Fruit fly (Drosophila melanogaster) whole organism, embryonic: ENCODE results near the gene CG33233.

Source experiments
- C15 ChIP-seq: fragments of 200-800 bp; sonication (Bioruptor generic); IDR thresholded peaks from 3 replicates; pipeline ENCODE4 v1.3.6; 2022; ENCODE audit warnings: missing biosample characterization, missing genetic modification characterization
- CG10209 ChIP-seq: fragments of 200-800 bp; sonication (Bioruptor generic); optimal IDR thresholded peaks from 3 replicates; lab custom pipeline; 2017; ENCODE audit warnings: missing biosample characterization, mild to moderate bottlenecking, missing genetic modification characterization, missing genetic modification reagents
- CG11696 ChIP-seq: fragments of 200-800 bp; sonication (Bioruptor generic); IDR thresholded peaks from 2 replicates; pipeline ENCODE4 v1.3.6; 2022; ENCODE audit warnings: missing biosample characterization, missing genetic modification characterization
- CG13894 ChIP-seq: fragments of 200-800 bp; sonication (Bioruptor generic); optimal IDR thresholded peaks from 3 replicates; lab custom pipeline; 2018; ENCODE audit warnings: missing biosample characterization, mild to moderate bottlenecking, missing genetic modification characterization, moderate library complexity
- CG15073 ChIP-seq: fragments of 200-800 bp; sonication (Bioruptor generic); optimal IDR thresholded peaks from 2 replicates; lab custom pipeline; 2016; ENCODE audit warnings: missing biosample characterization, missing genetic modification characterization
- CG15601 ChIP-seq: fragments of 200-800 bp; sonication (Bioruptor generic); optimal IDR thresholded peaks from 3 replicates; lab custom pipeline; 2019; ENCODE audit warnings: missing biosample characterization, mild to moderate bottlenecking, missing genetic modification characterization, moderate library complexity
- CG15696 ChIP-seq: fragments of 200-800 bp; sonication (Bioruptor generic); optimal IDR thresholded peaks from 2 replicates; lab custom pipeline; 2019; ENCODE audit warnings: missing biosample characterization, mild to moderate bottlenecking, missing genetic modification characterization, moderate library complexity
- CG17912 ChIP-seq: fragments of 200-800 bp; sonication (Bioruptor generic); optimal IDR thresholded peaks from 2 replicates; lab custom pipeline; 2018; ENCODE audit warnings: missing biosample characterization, mild to moderate bottlenecking, missing genetic modification characterization
- CG2129 ChIP-seq: fragments of 200-800 bp; sonication (Bioruptor generic); IDR thresholded peaks from 2 replicates; pipeline ENCODE4 v1.3.6; 2022; ENCODE audit warnings: missing biosample characterization, missing genetic modification characterization; ENCODE audit not compliant: partially characterized antibody
- CG31224 ChIP-seq: fragments of 200-800 bp; sonication (Bioruptor generic); IDR thresholded peaks from 2 replicates; pipeline ENCODE4 v1.3.6; 2022; ENCODE audit warnings: missing biosample characterization, missing genetic modification characterization
- CG32532 ChIP-seq: fragments of 200-800 bp; sonication (Bioruptor generic); IDR thresholded peaks from 2 replicates; pipeline ENCODE4 v1.3.6; 2022; ENCODE audit warnings: missing biosample characterization, missing genetic modification characterization
- CG34422 ChIP-seq: fragments of 200-800 bp; sonication (Bioruptor generic); IDR thresholded peaks from 3 replicates; pipeline ENCODE4 v1.3.6; 2022; ENCODE audit warnings: missing biosample characterization, missing genetic modification characterization
- CG3847 ChIP-seq: fragments of 200-800 bp; sonication (Bioruptor generic); IDR thresholded peaks from 2 replicates; pipeline ENCODE4 v1.3.6; 2022; ENCODE audit warnings: missing biosample characterization, missing genetic modification characterization
- CG4282 ChIP-seq: fragments of 200-800 bp; sonication (Bioruptor generic); optimal IDR thresholded peaks from 2 replicates; lab custom pipeline; 2016; ENCODE audit warnings: missing biosample characterization, missing genetic modification characterization
- CG4730 ChIP-seq: fragments of 200-800 bp; sonication (Bioruptor generic); IDR thresholded peaks from 2 replicates; pipeline ENCODE4 v1.3.6; 2022; ENCODE audit warnings: missing biosample characterization, missing genetic modification characterization
- CG6272 ChIP-seq: fragments of 200-800 bp; sonication (Bioruptor generic); IDR thresholded peaks from 2 replicates; pipeline ENCODE4 v1.3.6; 2022; ENCODE audit warnings: missing biosample characterization, missing genetic modification characterization
- CG7987 ChIP-seq: fragments of 200-800 bp; sonication (Bioruptor generic); optimal IDR thresholded peaks from 2 replicates; lab custom pipeline; 2018; ENCODE audit warnings: missing biosample characterization, mild to moderate bottlenecking, missing genetic modification characterization, moderate library complexity
- CG9817 ChIP-seq: fragments of 200-800 bp; sonication (Bioruptor generic); optimal IDR thresholded peaks from 2 replicates; lab custom pipeline; 2018; ENCODE audit warnings: missing biosample characterization, mild to moderate bottlenecking, missing genetic modification characterization, moderate library complexity
- CHES-1-like ChIP-seq: fragments of 200-800 bp; sonication (Bioruptor generic); optimal IDR thresholded peaks from 2 replicates; lab custom pipeline; 2016; ENCODE audit warnings: missing biosample characterization, missing genetic modification characterization
- CrebB ChIP-seq: fragments of 200-800 bp; sonication (Bioruptor generic); optimal IDR thresholded peaks from 3 replicates; lab custom pipeline; 2018; ENCODE audit warnings: missing biosample characterization, mild to moderate bottlenecking, missing genetic modification characterization
- D19A ChIP-seq: fragments of 200-800 bp; optimal IDR thresholded peaks from 3 replicates; lab custom pipeline; 2019; ENCODE audit warnings: missing biosample characterization, mild to moderate bottlenecking, missing genetic modification characterization, moderate library complexity
- D19B ChIP-seq: fragments of 200-800 bp; sonication (Bioruptor generic); optimal IDR thresholded peaks from 2 replicates; lab custom pipeline; 2017; ENCODE audit warnings: missing biosample characterization, mild to moderate bottlenecking, missing genetic modification characterization
- Dad ChIP-seq: fragments of 200-800 bp; sonication (Bioruptor generic); optimal IDR thresholded peaks from 3 replicates; lab custom pipeline; 2016; ENCODE audit warnings: missing biosample characterization, missing genetic modification characterization
- Dip2 ChIP-seq: fragments of 200-800 bp; sonication (Bioruptor generic); IDR thresholded peaks from 2 replicates; pipeline ENCODE4 v1.3.6; 2022; ENCODE audit warnings: missing biosample characterization, missing genetic modification characterization
- Dip3 ChIP-seq: fragments of 200-800 bp; sonication (Bioruptor generic); optimal IDR thresholded peaks from 3 replicates; lab custom pipeline; 2016; ENCODE audit warnings: missing biosample characterization, missing genetic modification characterization
- Dref ChIP-seq: fragments of 200-800 bp; sonication (Bioruptor generic); IDR thresholded peaks from 2 replicates; pipeline ENCODE4 v1.3.6; 2022; ENCODE audit warnings: missing biosample characterization, missing genetic modification characterization
- Fer2 ChIP-seq: fragments of 200-800 bp; sonication (Bioruptor generic); optimal IDR thresholded peaks from 2 replicates; lab custom pipeline; 2018; ENCODE audit warnings: missing biosample characterization, mild to moderate bottlenecking, missing genetic modification characterization, moderate library complexity
- HLH3B ChIP-seq: fragments of 200-800 bp; sonication (Bioruptor generic); IDR thresholded peaks from 2 replicates; pipeline ENCODE4 v1.3.6; 2022; ENCODE audit warnings: missing biosample characterization, missing genetic modification characterization
- HmgD ChIP-seq: fragments of 200-800 bp; sonication (Bioruptor generic); optimal IDR thresholded peaks from 3 replicates; lab custom pipeline; 2016; ENCODE audit warnings: missing biosample characterization, missing genetic modification characterization
- Hr51 ChIP-seq, 2 experiments: fragments of 200-800 bp; sonication (Bioruptor generic); optimal IDR thresholded peaks; 2 replicates in 1 of 2; 3 replicates in 1 of 2; lab custom pipeline; 2016 to 2018; ENCODE audit warnings: missing biosample characterization in 2 of 2, missing genetic modification characterization in 2 of 2, mild to moderate bottlenecking in 1 of 2, moderate library complexity in 1 of 2
- Oli ChIP-seq: fragments of 200-800 bp; sonication (Bioruptor generic); optimal IDR thresholded peaks from 2 replicates; lab custom pipeline; 2018; ENCODE audit warnings: missing biosample characterization, mild to moderate bottlenecking, missing genetic modification characterization, moderate library complexity
- Spps ChIP-seq: fragments of 200-800 bp; sonication (Bioruptor generic); optimal IDR thresholded peaks from 2 replicates; lab custom pipeline; 2018; ENCODE audit warnings: missing biosample characterization, mild to moderate bottlenecking, missing genetic modification characterization
- Taf1 ChIP-seq: fragments of 200-800 bp; sonication (Bioruptor generic); IDR thresholded peaks from 2 replicates; pipeline ENCODE4 v1.3.6; 2022; ENCODE audit warnings: missing biosample characterization, missing genetic modification characterization
- Tbp ChIP-seq: fragments of >200 bp; optimal IDR thresholded peaks from 2 replicates; lab custom pipeline; 2018; ENCODE audit warnings: missing biosample characterization, missing genetic modification characterization
- ap ChIP-seq: fragments of 200-800 bp; sonication (Bioruptor generic); IDR thresholded peaks from 2 replicates; pipeline ENCODE4 v1.3.6; 2022; ENCODE audit warnings: missing biosample characterization, missing genetic modification characterization
- ato ChIP-seq: fragments of 200-800 bp; sonication (Bioruptor generic); IDR thresholded peaks from 2 replicates; pipeline ENCODE4 v1.3.6; 2022; ENCODE audit warnings: missing biosample characterization, missing genetic modification characterization; ENCODE audit not compliant: partially characterized antibody
- bowl ChIP-seq: fragments of 200-800 bp; sonication (Bioruptor generic); IDR thresholded peaks from 2 replicates; pipeline ENCODE4 v1.3.6; 2022; ENCODE audit warnings: missing biosample characterization, missing genetic modification characterization
- cad ChIP-seq: fragments of >200 bp; optimal IDR thresholded peaks from 2 replicates; lab custom pipeline; 2017; ENCODE audit warnings: missing biosample characterization, missing genetic modification characterization
- chinmo ChIP-seq: fragments of 200-800 bp; sonication (Bioruptor generic); IDR thresholded peaks from 4 replicates; pipeline ENCODE4 v1.3.6; 2022; ENCODE audit warnings: missing biosample characterization, missing genetic modification characterization; ENCODE audit not compliant: partially characterized antibody
- crp ChIP-seq, 2 experiments: fragments of 200-800 bp; sonication (Bioruptor generic); optimal IDR thresholded peaks; 2 replicates in 1 of 2; 3 replicates in 1 of 2; lab custom pipeline; 2017; ENCODE audit warnings: missing biosample characterization in 2 of 2, missing genetic modification characterization in 2 of 2, mild to moderate bottlenecking in 1 of 2, moderate library complexity in 1 of 2
- disco-r ChIP-seq: fragments of 200-800 bp; sonication (Bioruptor generic); optimal IDR thresholded peaks from 2 replicates; lab custom pipeline; 2016; ENCODE audit warnings: missing biosample characterization, missing genetic modification characterization
- hb ChIP-seq: fragments of 200-800 bp; sonication (Bioruptor generic); IDR thresholded peaks from 3 replicates; pipeline ENCODE4 v1.3.6; 2022; ENCODE audit warnings: missing biosample characterization, missing genetic modification characterization; ENCODE audit not compliant: partially characterized antibody
- her ChIP-seq: fragments of 200-800 bp; sonication (Bioruptor generic); optimal IDR thresholded peaks from 2 replicates; lab custom pipeline; 2016; ENCODE audit warnings: missing biosample characterization, missing genetic modification characterization
- mld ChIP-seq: fragments of 200-800 bp; sonication (Bioruptor generic); IDR thresholded peaks from 3 replicates; pipeline ENCODE4 v1.3.6; 2022; ENCODE audit warnings: missing biosample characterization, missing genetic modification characterization; ENCODE audit not compliant: partially characterized antibody
- slbo ChIP-seq: fragments of 200-800 bp; sonication (Bioruptor generic); IDR thresholded peaks from 2 replicates; pipeline ENCODE4 v1.3.6; 2022; ENCODE audit warnings: missing biosample characterization, missing genetic modification characterization
- tin ChIP-seq: fragments of 200-800 bp; sonication (Bioruptor generic); optimal IDR thresholded peaks from 3 replicates; lab custom pipeline; 2016; ENCODE audit warnings: missing biosample characterization, missing genetic modification characterization
- tll ChIP-seq, 2 experiments: fragments of 200-800 bp in 1 of 2; fragments of >200 bp in 1 of 2; sonication (Bioruptor generic) in 1 of 2; optimal IDR thresholded peaks; 2 replicates each; lab custom pipeline; 2017 to 2019; ENCODE audit warnings: missing biosample characterization in 2 of 2, missing genetic modification characterization in 2 of 2, mild to moderate bottlenecking in 1 of 2, moderate library complexity in 1 of 2
- trh ChIP-seq: fragments of 200-800 bp; sonication (Bioruptor generic); optimal IDR thresholded peaks from 2 replicates; lab custom pipeline; 2016; ENCODE audit warnings: missing biosample characterization, missing genetic modification characterization
- twi ChIP-seq: fragments of 200-800 bp; optimal IDR thresholded peaks from 2 replicates; lab custom pipeline; 2019; ENCODE audit warnings: missing biosample characterization, mild to moderate bottlenecking, missing genetic modification characterization, moderate library complexity
- tx ChIP-seq: fragments of 200-800 bp; sonication (Bioruptor generic); optimal IDR thresholded peaks from 2 replicates; lab custom pipeline; 2016; ENCODE audit warnings: missing biosample characterization, missing genetic modification characterization
- unc-4 ChIP-seq: fragments of 200-800 bp; sonication (Bioruptor generic); IDR thresholded peaks from 2 replicates; pipeline ENCODE4 v1.3.6; 2022; ENCODE audit warnings: missing biosample characterization, missing genetic modification characterization; ENCODE audit not compliant: partially characterized antibody
- wdn ChIP-seq: fragments of 200-800 bp; sonication (Bioruptor generic); IDR thresholded peaks from 2 replicates; pipeline ENCODE4 v1.3.6; 2022; ENCODE audit warnings: missing biosample characterization, missing genetic modification characterization

CG33233 gene

dm6 chr3L:2632763-2633100 lies 26.7 kb upstream of the CG33233 start (continued):
- TF ChIP-seq tin (no peak), Taf1 (GFP tag; lab: Robert Waterston, UW) (no peak), Fer2 (tag; lab: Kevin White, UChicago) (no peak), C15 (GFP tag; lab: Robert Waterston, UW) (no peak), tll (GFP tag; optimal IDR thresholded peaks at IDR 0.05; lab: Kevin White, UChicago) (no peak), tx (GFP tag; lab: Kevin White, UChicago) (no peak), CG4730 (GFP tag; lab: Robert Waterston, UW) (no peak), CG15601 (tag; lab: Kevin White, UChicago) (no peak), CG15696 (tag; lab: Kevin White, UChicago) (no peak), Dref (GFP tag; lab: Robert Waterston, UW) (no peak), slbo (peak; percentile 35; the same call in 1 of the 2 replicates), cad (GFP tag; lab: Kevin White, UChicago) (no peak), D19A (tag; lab: Kevin White, UChicago) (peak; percentile 62), CG2129 (no peak), crp (GFP tag; optimal IDR thresholded peaks at IDR 0.05; lab: Kevin White, UChicago) (no peak), CG31224 (0 out of 2 replicates have a peak, but pooled peaks have one; percentile 21), CG17912 (GFP tag; lab: Kevin White, UChicago) (no peak), CG7987 (GFP tag; lab: Kevin White, UChicago) (no peak), Spps (tag; lab: Kevin White, UChicago) (no peak), CG4282 (GFP tag; lab: Kevin White, UChicago) (no peak), hb (GFP tag; lab: Robert Waterston, UW) (no peak), bowl (GFP tag; lab: Robert Waterston, UW) (no peak), her (GFP tag; lab: Kevin White, UChicago) (no peak), ato (GFP tag; lab: Robert Waterston, UW) (no peak), CG11696 (no peak), Dad (GFP tag; lab: Kevin White, UChicago) (no peak), HLH3B (GFP tag; lab: Robert Waterston, UW) (no peak), Hr51 (GFP tag; optimal IDR thresholded peaks at IDR 0.05; lab: Kevin White, UChicago) (no peak), CG6272 (GFP tag; lab: Robert Waterston, UW) (no peak), CG9817 (tag; lab: Kevin White, UChicago) (no peak), CG10209 (no peak), HmgD (GFP tag; lab: Kevin White, UChicago) (no peak), twi (tag; lab: Kevin White, UChicago) (no peak), trh (GFP tag; lab: Kevin White, UChicago) (no peak), Oli (tag; lab: Kevin White, UChicago) (no peak), CG13894 (tag; lab: Kevin White, UChicago) (peak; percentile 20), unc-4 (GFP tag; lab: Robert Waterston, UW) (peak; percentile 34; the same call in 1 of the 2 replicates), CrebB (no peak), Tbp (no peak), disco-r (GFP tag; lab: Kevin White, UChicago) (no peak), Dip2 (no peak), D19B (no peak), wdn (GFP tag; lab: Robert Waterston, UW) (no peak), ap (GFP tag; lab: Robert Waterston, UW) (no peak), CG34422 (GFP tag; lab: Robert Waterston, UW) (no peak; the same call in 2 of the 3 replicates), CG3847 (no peak), CG15073 (GFP tag; lab: Kevin White, UChicago) (no peak), Dip3 (GFP tag; lab: Kevin White, UChicago) (no peak), CHES-1-like (GFP tag; lab: Kevin White, UChicago) (no peak), mld (no peak), CG32532 (peak; percentile 55), chinmo (GFP tag; lab: Robert Waterston, UW) (peak; percentile 89; the same call in 1 of the 4 replicates)
